Worm (Caenorhabditis elegans) whole organism, late embryonic: Measurements from ENCODE around the gene soap-1.

Experiments
- elt-2 ChIP-seq: sonication (generic microtip); optimal IDR thresholded peaks from 2 replicates; lab custom pipeline; 2016; ENCODE audit warnings: missing genetic modification reagents, missing genetic modification characterization, missing compliant biosample characterization
- hlh-6 ChIP-seq: sonication (generic microtip); optimal IDR thresholded peaks from 2 replicates; lab custom pipeline; 2016; ENCODE audit warnings: missing genotype, missing genetic modification characterization, missing compliant biosample characterization
- zip-5 ChIP-seq: sonication (generic microtip); optimal IDR thresholded peaks from 2 replicates; lab custom pipeline; 2016; ENCODE audit warnings: missing genetic modification characterization, missing compliant biosample characterization

- no peak for TF ChIP-seq hlh-6 (tag; lab: Kevin White, UChicago)
- no peak for TF ChIP-seq elt-2 (tag; lab: Kevin White, UChicago)
- no peak for TF ChIP-seq zip-5 (tag; lab: Kevin White, UChicago)
Observed at ce11 chrV:7166709-7167108, 48.0 kb downstream of the soap-1 start, which contains the start of gene ugt-36.
